Worm (Caenorhabditis elegans) whole organism, early embryonic: ENCODE measurements around the gene str-48.

ENCODE experiments used
- B0310.2 ChIP-seq: sonication (generic microtip); optimal IDR thresholded peaks from 2 replicates; lab custom pipeline; 2016; ENCODE audit warnings: mild to moderate bottlenecking, missing genetic modification characterization, missing compliant biosample characterization
- F13C5.2 ChIP-seq: sonication (generic microtip); optimal IDR thresholded peaks from 2 replicates; lab custom pipeline; 2017; ENCODE audit warnings: mild to moderate bottlenecking, missing genetic modification characterization, inconsistent platforms, missing compliant biosample characterization
- aly-1 ChIP-seq: sonication (generic microtip); optimal IDR thresholded peaks from 2 replicates; lab custom pipeline; 2016; ENCODE audit warnings: missing genetic modification characterization, missing compliant biosample characterization
- ama-1 ChIP-seq: fragments of 150-350 bp; optimal IDR thresholded peaks from 2 replicates; lab custom pipeline; 2014
- ceh-13 ChIP-seq: fragments of 200-800 bp; sonication (Bioruptor generic); optimal IDR thresholded peaks from 2 replicates; lab custom pipeline; 2018; ENCODE audit warnings: mild to moderate bottlenecking, missing genetic modification characterization, missing compliant biosample characterization
- ceh-36 ChIP-seq: sonication (generic microtip); optimal IDR thresholded peaks from 2 replicates; lab custom pipeline; 2016; ENCODE audit warnings: missing genetic modification characterization, inconsistent platforms, missing compliant biosample characterization
- ets-7 ChIP-seq: sonication (generic microtip); optimal IDR thresholded peaks from 2 replicates; lab custom pipeline; 2016; ENCODE audit warnings: missing genotype, missing genetic modification characterization, missing compliant biosample characterization
- flt-1 ChIP-seq: fragments of 200-800 bp; sonication (Bioruptor generic); IDR thresholded peaks from 2 replicates; pipeline ENCODE4 v1.3.6; 2022; ENCODE audit warnings: missing genetic modification characterization, missing compliant biosample characterization
- hmbx-1 ChIP-seq: sonication (generic microtip); optimal IDR thresholded peaks from 2 replicates; lab custom pipeline; 2016; ENCODE audit warnings: mild to moderate bottlenecking, missing genetic modification characterization, missing compliant biosample characterization
- hmg-4 ChIP-seq: fragments of 200-800 bp; sonication (Bioruptor generic); optimal IDR thresholded peaks from 2 replicates; lab custom pipeline; 2018; ENCODE audit warnings: mild to moderate bottlenecking, missing genetic modification characterization, missing compliant biosample characterization
- hnd-1 ChIP-seq: sonication (generic microtip); optimal IDR thresholded peaks from 2 replicates; lab custom pipeline; 2016; ENCODE audit warnings: missing genetic modification characterization, missing compliant biosample characterization
- pes-1 ChIP-seq: fragments of 200-800 bp; sonication (Bioruptor generic); IDR thresholded peaks from 2 replicates; pipeline ENCODE4 v1.3.6; 2022; ENCODE audit warnings: missing genetic modification reagents, missing genetic modification characterization, missing compliant biosample characterization
- scrt-1 ChIP-seq: fragments of 200-800 bp; sonication (Bioruptor generic); IDR thresholded peaks from 2 replicates; pipeline ENCODE4 v1.3.6; 2022; ENCODE audit warnings: missing genetic modification characterization, missing compliant biosample characterization
- sea-1 ChIP-seq: fragments of 200-800 bp; sonication (Bioruptor generic); conservative IDR thresholded peaks from 2 replicates; pipeline ENCODE4 v1.3.6; 2022; ENCODE audit warnings: missing genetic modification characterization, missing compliant biosample characterization
- tbx-11 ChIP-seq: fragments of 200-800 bp; sonication (Bioruptor generic); IDR thresholded peaks from 2 replicates; pipeline ENCODE4 v1.3.6; 2022; ENCODE audit warnings: missing genetic modification characterization, missing compliant biosample characterization
- tbx-37 ChIP-seq: fragments of 200-800 bp; sonication (Bioruptor generic); conservative IDR thresholded peaks from 2 replicates; pipeline ENCODE4 v1.3.6; 2022; ENCODE audit warnings: missing genetic modification reagents, missing genetic modification characterization, missing compliant biosample characterization
- tra-4 ChIP-seq: sonication (generic microtip); optimal IDR thresholded peaks from 2 replicates; lab custom pipeline; 2017; ENCODE audit warnings: missing genetic modification characterization, missing compliant biosample characterization

Gene str-48

DNA sequence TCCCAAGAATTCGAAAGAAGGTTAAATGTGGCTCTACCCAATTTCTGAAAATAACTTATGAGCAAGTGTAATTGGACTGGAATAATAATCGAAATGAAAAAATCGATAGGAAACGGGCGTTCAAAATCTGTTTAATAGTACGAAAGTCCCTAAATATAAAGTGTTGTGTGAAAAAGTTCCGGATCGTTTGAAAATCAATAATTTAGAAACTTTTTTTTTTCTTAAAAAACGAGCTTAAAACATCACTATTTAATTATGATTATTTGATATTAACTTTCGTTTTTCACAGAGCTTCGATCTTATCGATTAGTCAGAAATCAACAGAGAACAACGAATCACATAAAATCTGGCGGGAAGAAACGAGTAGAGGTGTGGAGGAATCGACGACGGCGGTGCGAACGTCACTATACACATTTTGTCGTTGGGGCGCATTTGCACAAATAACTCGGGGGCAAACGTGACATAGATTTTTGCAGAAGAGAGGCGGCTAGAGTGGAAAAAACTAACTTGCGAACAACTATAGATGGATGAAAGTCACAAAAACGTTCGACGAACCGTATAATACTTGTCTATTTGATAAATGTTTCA, 23.0 kb downstream of the str-48 start, which contains the start of gene hecd-1:
Gene hecd-1, minus strand, starts transcription at position 51 of the 588 bp plus-strand sequence.
- TF ChIP-seq ceh-36 (tag; lab: Kevin White, UChicago) = no peak

DNA sequence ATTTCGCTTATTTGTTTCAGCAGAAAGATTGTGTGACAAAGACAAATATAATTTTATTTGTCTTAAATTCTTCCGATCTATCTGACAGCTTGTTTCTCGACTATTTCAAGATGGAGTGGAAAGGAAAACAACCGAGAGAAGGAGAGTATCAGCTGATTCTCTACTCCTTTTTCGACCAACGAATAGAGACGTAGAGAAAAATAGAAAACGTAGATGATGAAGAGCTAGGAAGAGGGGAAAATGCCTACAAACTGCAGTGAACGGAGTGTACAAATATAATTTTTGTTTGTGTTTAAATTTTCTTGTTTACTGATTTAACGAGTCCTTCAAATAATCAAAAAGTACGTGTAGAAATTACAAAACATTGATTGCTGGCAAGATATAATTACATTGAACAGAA, 25.9 kb downstream of the str-48 start:
- TF ChIP-seq flt-1 = no peak
- TF ChIP-seq hmbx-1 = no peak
- TF ChIP-seq tbx-37 (GFP tag; lab: Robert Waterston, UW) = no peak
- no peak for TF ChIP-seq hmg-4 (GFP tag; lab: Kevin White, UChicago)
- TF ChIP-seq tra-4 (tag; lab: Kevin White, UChicago) = no peak
- no peak for TF ChIP-seq tbx-11
- no peak for TF ChIP-seq B0310.2
- no peak for TF ChIP-seq scrt-1 (GFP tag; lab: Robert Waterston, UW)
- TF ChIP-seq aly-1 (tag; lab: Kevin White, UChicago) = no peak

DNA sequence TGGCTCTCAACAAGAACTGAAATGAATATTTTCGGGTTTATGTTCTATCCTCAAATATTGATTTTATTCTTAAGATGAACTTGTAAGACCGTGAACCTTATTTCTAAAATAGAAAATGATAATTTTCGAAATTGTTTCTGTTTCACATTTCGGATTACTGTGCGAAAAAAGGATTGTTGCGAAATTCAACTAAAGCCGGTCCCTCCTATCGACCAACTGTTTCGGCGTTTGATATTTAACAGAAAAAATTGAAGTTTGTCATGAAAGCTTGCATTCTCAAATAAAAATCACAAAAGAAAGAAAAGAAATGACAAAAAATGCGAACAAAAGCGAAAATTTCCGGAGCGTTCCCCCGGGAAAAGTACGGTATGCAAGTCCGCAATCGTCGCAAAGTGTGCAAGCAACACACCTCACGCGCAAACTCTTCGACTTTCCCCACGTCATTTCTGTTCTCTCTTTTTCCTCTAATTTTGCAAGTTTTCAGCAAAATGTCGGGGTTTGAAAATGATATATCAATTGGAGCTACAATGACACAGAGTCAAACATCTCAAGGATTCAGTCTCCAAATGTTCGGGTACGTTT, 27.3 kb downstream of the str-48 start, which contains the start of gene C34D4.4:
Gene C34D4.4, plus strand, starts transcription at position 342 of the 582 bp plus-strand sequence.
- no peak for TF ChIP-seq hmbx-1
- TF ChIP-seq flt-1 = no peak
- TF ChIP-seq hmg-4 (GFP tag; lab: Kevin White, UChicago) = peak; percentile 14
- no peak for TF ChIP-seq hnd-1 (tag; lab: Kevin White, UChicago)

DNA sequence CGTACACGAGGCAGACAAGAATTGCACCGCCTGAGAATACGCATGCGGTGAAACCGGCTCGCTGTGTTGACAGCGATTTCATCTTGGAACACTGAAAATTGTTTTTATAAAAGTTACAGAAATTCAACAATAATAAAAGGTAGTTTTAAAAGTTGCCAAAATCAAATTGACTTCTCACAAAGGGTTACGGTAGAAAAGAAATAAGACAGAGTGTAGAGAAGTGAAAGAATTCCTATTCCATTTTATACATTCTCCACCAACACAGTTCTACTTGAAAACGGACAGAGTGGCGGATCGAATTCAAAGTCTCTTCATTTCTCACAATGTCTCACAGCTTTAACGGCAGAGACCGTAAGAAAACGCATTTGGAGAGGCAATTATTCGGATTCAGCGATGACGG, 30.6 kb downstream of the str-48 start, which contains the start of gene col-113:
Gene col-113, minus strand, starts transcription at position 101 of the 400 bp plus-strand sequence.
- no peak for TF ChIP-seq ceh-36 (tag; lab: Kevin White, UChicago)
- no peak for TF ChIP-seq ets-7 (tag; lab: Kevin White, UChicago)

DNA sequence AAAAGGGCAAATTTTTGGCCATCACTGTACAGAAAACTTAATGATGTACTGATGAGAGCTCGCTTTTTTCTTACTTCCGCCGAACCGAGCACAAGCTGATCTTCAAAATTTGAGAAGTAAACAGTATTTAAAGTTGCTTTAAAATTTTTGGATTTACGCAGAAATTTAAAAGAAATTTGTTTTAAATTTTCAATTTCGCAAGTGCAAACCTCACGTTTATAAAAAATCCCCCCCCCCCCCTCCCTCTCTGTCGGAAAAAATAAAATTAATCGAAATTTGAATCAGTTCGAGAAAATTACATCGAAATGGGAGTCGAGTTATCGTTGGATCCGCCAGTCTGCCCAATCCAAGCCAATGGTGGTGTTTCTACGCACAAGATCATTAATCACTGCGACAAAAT, 31.6 kb downstream of the str-48 start, which contains the start of gene C34D4.3:
Gene C34D4.3, plus strand, starts transcription at position 301 of the 400 bp plus-strand sequence.
- no peak for TF ChIP-seq ama-1 (lab: Kevin White, UChicago)
- TF ChIP-seq tbx-37 (GFP tag; lab: Robert Waterston, UW) = no peak
- no peak for TF ChIP-seq pes-1 (GFP tag; lab: Robert Waterston, UW)
- no peak for TF ChIP-seq flt-1
- no peak for TF ChIP-seq F13C5.2 (tag; lab: Kevin White, UChicago)
- TF ChIP-seq ceh-13 (GFP tag; lab: Kevin White, UChicago) = no peak
- no peak for TF ChIP-seq ets-7 (tag; lab: Kevin White, UChicago)
- TF ChIP-seq sea-1 (GFP tag; lab: Robert Waterston, UW) = no peak
- no peak for TF ChIP-seq aly-1 (tag; lab: Kevin White, UChicago)

ce11 chrIV:7154356-7154755, 32.6 kb downstream of the str-48 start, which contains the start of gene C34D4.2:
C34D4.2 (plus strand) TSS chrIV:7154656.
- TF ChIP-seq aly-1 (tag; lab: Kevin White, UChicago) (no peak), tbx-11 (no peak), ama-1 (lab: Kevin White, UChicago) (no peak), hmbx-1 (no peak), hnd-1 (tag; lab: Kevin White, UChicago) (no peak), scrt-1 (GFP tag; lab: Robert Waterston, UW) (no peak), hmg-4 (GFP tag; lab: Kevin White, UChicago) (no peak), tra-4 (tag; lab: Kevin White, UChicago) (no peak), ets-7 (tag; lab: Kevin White, UChicago) (no peak), B0310.2 (no peak), sea-1 (GFP tag; lab: Robert Waterston, UW) (no peak), tbx-37 (GFP tag; lab: Robert Waterston, UW) (no peak), ceh-13 (GFP tag; lab: Kevin White, UChicago) (no peak), pes-1 (GFP tag; lab: Robert Waterston, UW) (no peak), flt-1 (no peak), ceh-36 (tag; lab: Kevin White, UChicago) (no peak), F13C5.2 (tag; lab: Kevin White, UChicago) (no peak)

DNA sequence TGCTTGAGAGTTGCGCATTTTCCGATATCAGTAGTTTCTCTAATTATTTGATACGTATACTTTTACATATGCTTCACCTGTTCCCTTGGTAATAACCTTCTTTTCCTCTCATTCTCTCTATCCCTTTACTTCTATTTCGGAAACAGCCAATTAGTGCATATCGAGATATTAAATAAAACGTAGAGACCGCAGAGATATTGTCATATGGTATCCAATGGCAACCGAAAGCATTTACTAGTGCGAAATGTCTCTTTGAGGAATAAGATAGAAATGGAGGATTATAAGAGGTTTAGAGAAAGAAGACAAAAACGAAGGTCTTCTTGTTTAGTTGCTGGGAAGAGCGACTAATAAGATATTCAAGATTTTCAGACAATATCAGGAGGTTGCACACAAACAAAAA, 34.6 kb downstream of the str-48 start, which contains the start of gene maph-9:
Gene maph-9, plus strand, starts transcription at position 273 of the 400 bp plus-strand sequence.
- no peak for TF ChIP-seq B0310.2
- TF ChIP-seq flt-1 = no peak
- no peak for TF ChIP-seq ama-1 (lab: Kevin White, UChicago)
- TF ChIP-seq ets-7 (tag; lab: Kevin White, UChicago) = no peak
- TF ChIP-seq tbx-11 = no peak
- TF ChIP-seq hnd-1 (tag; lab: Kevin White, UChicago) = no peak
- TF ChIP-seq pes-1 (GFP tag; lab: Robert Waterston, UW) = no peak
- TF ChIP-seq aly-1 (tag; lab: Kevin White, UChicago) = no peak

- TF ChIP-seq ets-7 (tag; lab: Kevin White, UChicago) (no peak), ceh-36 (tag; lab: Kevin White, UChicago) (no peak), B0310.2 (no peak), aly-1 (tag; lab: Kevin White, UChicago) (no peak), tbx-37 (GFP tag; lab: Robert Waterston, UW) (no peak), hmg-4 (GFP tag; lab: Kevin White, UChicago) (no peak), pes-1 (GFP tag; lab: Robert Waterston, UW) (no peak), F13C5.2 (tag; lab: Kevin White, UChicago) (no peak), ama-1 (lab: Kevin White, UChicago) (no peak), tra-4 (tag; lab: Kevin White, UChicago) (no peak), flt-1 (no peak), tbx-11 (no peak), hnd-1 (tag; lab: Kevin White, UChicago) (no peak), scrt-1 (GFP tag; lab: Robert Waterston, UW) (no peak), ceh-13 (GFP tag; lab: Kevin White, UChicago) (no peak), hmbx-1 (no peak), sea-1 (GFP tag; lab: Robert Waterston, UW) (no peak)
Observed at ce11 chrIV:7158161-7158560, 36.4 kb downstream of the str-48 start.
